Worm (Caenorhabditis elegans): ENCODE data around the gene F07C3.2.

- TF ChIP-seq elt-1 (tag; optimal IDR thresholded peaks at IDR 0.05) (no peak), unc-62 (GFP tag; optimal IDR thresholded peaks at IDR 0.05) (no peak)
Measured at ce11 chrV:9268202-9268601, 42.3 kb downstream of the F07C3.2 start.

Measured in whole organism, L3 larva.